Fruit fly (Drosophila melanogaster) whole organism, embryonic: Measurements from ENCODE around the gene nesd.
A peak's percentile ranks its signal among the peaks of the same experiment; 100 is the strongest.

ENCODE experiments used
- Aef1 ChIP-seq: fragments of 200-800 bp; sonication (Bioruptor generic); IDR thresholded peaks from 3 replicates; pipeline ENCODE4 v1.3.6; 2022; ENCODE audit warnings: missing biosample characterization, missing genetic modification characterization
- Antp ChIP-seq: fragments of 200-800 bp; sonication (Bioruptor generic); optimal IDR thresholded peaks from 3 replicates; lab custom pipeline; 2016; ENCODE audit warnings: missing biosample characterization, missing genetic modification characterization
- BtbVII ChIP-seq: fragments of 200-800 bp; sonication (Bioruptor generic); optimal IDR thresholded peaks from 3 replicates; lab custom pipeline; 2017; ENCODE audit warnings: missing biosample characterization, mild to moderate bottlenecking, missing genetic modification characterization
- CG10209 ChIP-seq: fragments of 200-800 bp; sonication (Bioruptor generic); optimal IDR thresholded peaks from 3 replicates; lab custom pipeline; 2017; ENCODE audit warnings: missing biosample characterization, mild to moderate bottlenecking, missing genetic modification characterization, missing genetic modification reagents
- CG10462 ChIP-seq: fragments of 200-800 bp; sonication (Bioruptor generic); optimal IDR thresholded peaks from 2 replicates; lab custom pipeline; 2016; ENCODE audit warnings: missing biosample characterization, missing genetic modification characterization
- CG11398 ChIP-seq: fragments of 200-800 bp; sonication (Bioruptor generic); optimal IDR thresholded peaks from 2 replicates; lab custom pipeline; 2016; ENCODE audit warnings: missing biosample characterization, missing genetic modification characterization
- CG13123 ChIP-seq: fragments of 200-800 bp; sonication (Bioruptor generic); optimal IDR thresholded peaks from 2 replicates; lab custom pipeline; 2016; ENCODE audit warnings: missing biosample characterization, missing genetic modification characterization
- CG14710 ChIP-seq: fragments of 200-800 bp; sonication (Bioruptor generic); optimal IDR thresholded peaks from 3 replicates; lab custom pipeline; 2019; ENCODE audit warnings: missing biosample characterization, mild to moderate bottlenecking, missing genetic modification characterization, moderate library complexity
- CG1529 ChIP-seq: fragments of 200-800 bp; sonication (Bioruptor generic); optimal IDR thresholded peaks from 3 replicates; lab custom pipeline; 2018; ENCODE audit warnings: missing biosample characterization, missing genetic modification characterization
- CG1647 ChIP-seq: fragments of 200-800 bp; sonication (Bioruptor generic); optimal IDR thresholded peaks from 3 replicates; lab custom pipeline; 2016; ENCODE audit warnings: missing biosample characterization, missing genetic modification characterization
- CG17361 ChIP-seq: fragments of 200-800 bp; sonication (Bioruptor generic); IDR thresholded peaks from 3 replicates; pipeline ENCODE4 v1.3.6; 2022; ENCODE audit warnings: missing biosample characterization, missing genetic modification characterization
- CG18011 ChIP-seq: fragments of 200-800 bp; sonication (Bioruptor generic); optimal IDR thresholded peaks from 2 replicates; lab custom pipeline; 2017; ENCODE audit warnings: missing biosample characterization, missing genetic modification characterization, mild to moderate bottlenecking, moderate library complexity, missing genotype
- CG18599 ChIP-seq: fragments of 200-800 bp; sonication (Bioruptor generic); optimal IDR thresholded peaks from 3 replicates; lab custom pipeline; 2017; ENCODE audit warnings: missing biosample characterization, missing genetic modification characterization, mild to moderate bottlenecking, moderate library complexity, missing genetic modification reagents
- CG31224 ChIP-seq: fragments of 200-800 bp; sonication (Bioruptor generic); IDR thresholded peaks from 2 replicates; pipeline ENCODE4 v1.3.6; 2022; ENCODE audit warnings: missing biosample characterization, missing genetic modification characterization
- CG31441 ChIP-seq: fragments of 200-800 bp; sonication (Bioruptor generic); IDR thresholded peaks from 2 replicates; pipeline ENCODE4 v1.3.6; 2022; ENCODE audit warnings: missing biosample characterization, missing genetic modification characterization
- CG33557 ChIP-seq: fragments of 200-800 bp; sonication (Bioruptor generic); optimal IDR thresholded peaks from 2 replicates; lab custom pipeline; 2019; ENCODE audit warnings: missing biosample characterization, mild to moderate bottlenecking, missing genetic modification characterization, moderate library complexity
- CG3726 ChIP-seq: fragments of 200-800 bp; sonication (Bioruptor generic); IDR thresholded peaks from 3 replicates; pipeline ENCODE4, ENCODE4 v1.3.6; 2022; ENCODE audit warnings: missing biosample characterization, missing genetic modification characterization
- CG4360 ChIP-seq: fragments of 200-800 bp; sonication (Bioruptor generic); IDR thresholded peaks from 2 replicates; pipeline ENCODE4 v1.3.6; 2022; ENCODE audit warnings: missing biosample characterization, missing genetic modification characterization
- CG43689 ChIP-seq: fragments of 200-800 bp; sonication (Bioruptor generic); IDR thresholded peaks from 2 replicates; pipeline ENCODE4 v1.3.6; 2022; ENCODE audit warnings: missing biosample characterization, missing genetic modification characterization
- CG6272 ChIP-seq: fragments of 200-800 bp; sonication (Bioruptor generic); IDR thresholded peaks from 2 replicates; pipeline ENCODE4 v1.3.6; 2022; ENCODE audit warnings: missing biosample characterization, missing genetic modification characterization
- CG7987 ChIP-seq: fragments of 200-800 bp; sonication (Bioruptor generic); optimal IDR thresholded peaks from 2 replicates; lab custom pipeline; 2018; ENCODE audit warnings: missing biosample characterization, mild to moderate bottlenecking, missing genetic modification characterization, moderate library complexity
- CHES-1-like ChIP-seq: fragments of 200-800 bp; sonication (Bioruptor generic); optimal IDR thresholded peaks from 2 replicates; lab custom pipeline; 2016; ENCODE audit warnings: missing biosample characterization, missing genetic modification characterization
- Dp ChIP-seq: fragments of 200-800 bp; sonication (Bioruptor generic); optimal IDR thresholded peaks from 2 replicates; lab custom pipeline; 2018; ENCODE audit warnings: missing biosample characterization, mild to moderate bottlenecking, missing genetic modification characterization, moderate library complexity
- Fer2 ChIP-seq: fragments of 200-800 bp; sonication (Bioruptor generic); optimal IDR thresholded peaks from 2 replicates; lab custom pipeline; 2018; ENCODE audit warnings: missing biosample characterization, mild to moderate bottlenecking, missing genetic modification characterization, moderate library complexity
- Meics ChIP-seq: fragments of 200-800 bp; sonication (Bioruptor generic); optimal IDR thresholded peaks from 2 replicates; lab custom pipeline; 2017; ENCODE audit warnings: missing biosample characterization, mild to moderate bottlenecking, missing genetic modification characterization
- NfI ChIP-seq: fragments of 200-800 bp; sonication (Bioruptor generic); optimal IDR thresholded peaks from 3 replicates; lab custom pipeline; 2018; ENCODE audit warnings: missing biosample characterization, mild to moderate bottlenecking, missing genetic modification characterization, moderate library complexity
- Ravus ChIP-seq: fragments of 200-800 bp; sonication (Bioruptor generic); IDR thresholded peaks from 2 replicates; pipeline ENCODE4 v1.3.6; 2022; ENCODE audit warnings: missing biosample characterization, missing genetic modification characterization
- Sin3A ChIP-seq: fragments of >200 bp; optimal IDR thresholded peaks from 2 replicates; lab custom pipeline; 2018
- Usf ChIP-seq: fragments of 200-800 bp; sonication (Bioruptor generic); optimal IDR thresholded peaks from 2 replicates; lab custom pipeline; 2017; ENCODE audit warnings: missing genotype, missing biosample characterization, missing genetic modification characterization
- br ChIP-seq: fragments of >200 bp; optimal IDR thresholded peaks from 2 replicates; lab custom pipeline; 2017
- crol ChIP-seq: fragments of 200-800 bp; sonication (Bioruptor generic); IDR thresholded peaks from 2 replicates; pipeline ENCODE4 v1.3.6; 2022; ENCODE audit warnings: missing biosample characterization, missing genetic modification characterization
- disco-r ChIP-seq: fragments of 200-800 bp; sonication (Bioruptor generic); optimal IDR thresholded peaks from 2 replicates; lab custom pipeline; 2016; ENCODE audit warnings: missing biosample characterization, missing genetic modification characterization
- fru ChIP-seq: fragments of >200 bp; optimal IDR thresholded peaks from 2 replicates; lab custom pipeline; 2017
- gce ChIP-seq: fragments of 200-800 bp; sonication (Bioruptor generic); IDR thresholded peaks from 3 replicates; pipeline ENCODE4 v1.3.6; 2022; ENCODE audit warnings: missing biosample characterization, missing genetic modification characterization
- insv ChIP-seq, 2 experiments: fragments of 200-800 bp; sonication (Bioruptor generic); optimal IDR thresholded peaks; 3 replicates each; lab custom pipeline; 2016 to 2018; ENCODE audit warnings: missing biosample characterization in 2 of 2, missing genetic modification characterization in 2 of 2
- ken ChIP-seq: fragments of 200-800 bp; sonication (Bioruptor generic); IDR thresholded peaks from 3 replicates; pipeline ENCODE4 v1.3.6; 2022; ENCODE audit warnings: missing biosample characterization, missing genetic modification characterization
- klu ChIP-seq: fragments of 200-800 bp; sonication (Bioruptor generic); IDR thresholded peaks from 2 replicates; pipeline ENCODE4 v1.3.6; 2022; ENCODE audit warnings: missing biosample characterization, missing genetic modification characterization
- lab ChIP-seq: fragments of 200-800 bp; sonication (Bioruptor generic); optimal IDR thresholded peaks from 3 replicates; lab custom pipeline; 2017; ENCODE audit warnings: missing biosample characterization, missing genetic modification characterization, mild to moderate bottlenecking, moderate library complexity, missing genetic modification reagents
- mirr ChIP-seq: fragments of 200-800 bp; sonication (Bioruptor generic); optimal IDR thresholded peaks from 3 replicates; lab custom pipeline; 2018; ENCODE audit warnings: missing biosample characterization, mild to moderate bottlenecking, missing genetic modification characterization
- repo ChIP-seq: fragments of 200-800 bp; sonication (Bioruptor generic); optimal IDR thresholded peaks from 2 replicates; lab custom pipeline; 2016; ENCODE audit warnings: missing biosample characterization, missing genetic modification characterization
- scrt ChIP-seq: fragments of 200-800 bp; sonication (Bioruptor generic); optimal IDR thresholded peaks from 2 replicates; lab custom pipeline; 2018; ENCODE audit warnings: missing biosample characterization, mild to moderate bottlenecking, missing genetic modification characterization, moderate library complexity
- sens-2 ChIP-seq: fragments of 200-800 bp; sonication (Bioruptor generic); IDR thresholded peaks from 2 replicates; pipeline ENCODE4 v1.3.6; 2022; ENCODE audit warnings: missing biosample characterization, missing genetic modification characterization
- sisA ChIP-seq: fragments of 200-800 bp; sonication (Bioruptor generic); IDR thresholded peaks from 2 replicates; pipeline ENCODE4 v1.3.6; 2022; ENCODE audit warnings: missing biosample characterization, missing genetic modification characterization
- sqz ChIP-seq: fragments of 200-800 bp; sonication (Bioruptor generic); optimal IDR thresholded peaks from 3 replicates; lab custom pipeline; 2018; ENCODE audit warnings: missing biosample characterization, mild to moderate bottlenecking, missing genetic modification characterization
- tll ChIP-seq, 2 experiments: fragments of 200-800 bp in 1 of 2; fragments of >200 bp in 1 of 2; sonication (Bioruptor generic) in 1 of 2; optimal IDR thresholded peaks; 2 replicates each; lab custom pipeline; 2017 to 2019; ENCODE audit warnings: missing biosample characterization in 2 of 2, missing genetic modification characterization in 2 of 2, mild to moderate bottlenecking in 1 of 2, moderate library complexity in 1 of 2
- ttk ChIP-seq: fragments of 200-800 bp; sonication (Bioruptor generic); IDR thresholded peaks from 2 replicates; pipeline ENCODE4 v2.1.2; 2022; ENCODE audit warnings: missing biosample characterization, missing genetic modification characterization
- vnd ChIP-seq: fragments of 200-800 bp; sonication (Bioruptor generic); IDR thresholded peaks from 3 replicates; pipeline ENCODE4 v1.3.6; 2022; ENCODE audit warnings: missing biosample characterization, missing genetic modification characterization; ENCODE audit not compliant: partially characterized antibody
- vvl ChIP-seq: fragments of 200-800 bp; sonication (Bioruptor generic); IDR thresholded peaks from 2 replicates; pipeline ENCODE4 v1.3.6; 2022; ENCODE audit warnings: missing biosample characterization, missing genetic modification characterization

Gene nesd

dm6 chr2L:20077423-20078401 lies 16.1 kb upstream of the nesd start (continued):
- TF ChIP-seq Aef1 (GFP tag; lab: Robert Waterston, UW) (no peak), lab (GFP tag; lab: Kevin White, UChicago) (peak; percentile 42), CG13123 (GFP tag; lab: Kevin White, UChicago) (no peak), mirr (GFP tag; lab: Kevin White, UChicago) (no peak)

DNA sequence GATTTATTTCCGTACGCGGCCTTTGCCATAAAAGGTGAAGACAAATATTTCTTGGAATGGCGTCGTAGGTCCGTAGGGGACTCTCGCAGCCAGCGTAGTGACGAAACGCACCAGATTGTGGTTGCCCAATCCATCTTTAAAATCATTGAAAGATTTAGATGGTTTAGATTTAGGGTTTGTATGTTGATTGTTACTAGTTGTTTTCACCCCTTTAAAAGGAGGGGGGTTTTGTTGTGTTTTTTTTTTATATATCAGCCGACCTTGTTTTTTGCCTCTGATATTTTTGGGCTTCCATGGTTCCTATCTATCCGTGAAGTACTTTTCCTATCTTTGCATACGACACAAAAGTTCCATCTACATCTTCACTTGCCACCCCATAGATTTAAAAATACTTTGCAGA lies 14.9 kb upstream of the nesd start:
- TF ChIP-seq disco-r (GFP tag; lab: Kevin White, UChicago): no peak
- 0 out of 3 replicates have a peak, but pooled peaks have one; percentile 38 for TF ChIP-seq CG3726 (GFP tag; lab: Robert Waterston, UW)
- no peak for TF ChIP-seq CG1647 (GFP tag; lab: Kevin White, UChicago)
- TF ChIP-seq gce: no peak
- no peak for TF ChIP-seq ttk (GFP tag; lab: Robert Waterston, UW)
- no peak for TF ChIP-seq sens-2 (GFP tag; lab: Robert Waterston, UW)
- TF ChIP-seq br (lab: Kevin White, UChicago): no peak
- 0 out of 2 replicates have a peak, but pooled peaks have one; percentile 28 for TF ChIP-seq klu (GFP tag; lab: Robert Waterston, UW)
- no peak for TF ChIP-seq NfI (GFP tag; lab: Kevin White, UChicago)
- TF ChIP-seq BtbVII (GFP tag; lab: Kevin White, UChicago): peak; percentile 16
- no peak for TF ChIP-seq scrt
- no peak for TF ChIP-seq CG10462 (GFP tag; lab: Kevin White, UChicago)
- TF ChIP-seq ken (GFP tag; lab: Robert Waterston, UW): no peak
- TF ChIP-seq Fer2 (tag; lab: Kevin White, UChicago): no peak
- no peak for TF ChIP-seq CG4360 (GFP tag; lab: Robert Waterston, UW)
- TF ChIP-seq Sin3A (lab: Kevin White, UChicago): no peak
- TF ChIP-seq tll (GFP tag; optimal IDR thresholded peaks at IDR 0.05; lab: Kevin White, UChicago): no peak
- TF ChIP-seq sqz: no peak
- TF ChIP-seq CG43689 (GFP tag; lab: Robert Waterston, UW): no peak
- no peak for TF ChIP-seq Antp (GFP tag; lab: Kevin White, UChicago)
- no peak for TF ChIP-seq CG31224 (GFP tag; lab: Robert Waterston, UW)
- TF ChIP-seq crol (GFP tag; lab: Robert Waterston, UW): no peak
- no peak for TF ChIP-seq CG1529 (GFP tag; lab: Kevin White, UChicago)
- no peak for TF ChIP-seq CG33557
- peak; percentile 100 for TF ChIP-seq Meics
- TF ChIP-seq CG18599 (GFP tag; lab: Kevin White, UChicago): peak; percentile 57
- TF ChIP-seq CG6272 (GFP tag; lab: Robert Waterston, UW): 0 out of 2 replicates have a peak, but pooled peaks have one; percentile 12
- TF ChIP-seq insv (GFP tag; optimal IDR thresholded peaks at IDR 0.05; lab: Kevin White, UChicago): no peak
- no peak for TF ChIP-seq Ravus (GFP tag; lab: Robert Waterston, UW)
- no peak for TF ChIP-seq repo (GFP tag; lab: Kevin White, UChicago)
- no peak for TF ChIP-seq Usf (GFP tag; lab: Kevin White, UChicago)
- no peak for TF ChIP-seq vvl (GFP tag; lab: Robert Waterston, UW)
- TF ChIP-seq CG17361 (GFP tag; lab: Robert Waterston, UW): peak; percentile 62; the same call in 2 of the 3 replicates
- no peak for TF ChIP-seq CG18011 (GFP tag; lab: Kevin White, UChicago)
- TF ChIP-seq fru (lab: Kevin White, UChicago): no peak
- TF ChIP-seq CHES-1-like: peak; percentile 10
- no peak for TF ChIP-seq Dp (GFP tag; lab: Kevin White, UChicago)
- no peak for TF ChIP-seq CG11398
- TF ChIP-seq CG14710 (tag; lab: Kevin White, UChicago): no peak
- TF ChIP-seq CG10209: peak; percentile 7
- TF ChIP-seq CG7987: no peak
- no peak for TF ChIP-seq vnd (GFP tag; lab: Robert Waterston, UW)
- TF ChIP-seq sisA (GFP tag; lab: Robert Waterston, UW): peak; percentile 21; the same call in 1 of the 2 replicates
- no peak for TF ChIP-seq CG31441 (GFP tag; lab: Robert Waterston, UW)
